Worm (Caenorhabditis elegans) whole organism, L4/young adult: ENCODE results near the gene chtb-1.

Experiments used
- W03F9.2 ChIP-seq: fragments of 150-350 bp; optimal IDR thresholded peaks from 2 replicates; lab custom pipeline; 2014; ENCODE audit warnings: missing biosample characterization, missing genetic modification characterization
- him-1 ChIP-seq: sonication (generic microtip); optimal IDR thresholded peaks from 2 replicates; lab custom pipeline; 2016; ENCODE audit warnings: missing genotype, missing genetic modification reagents, missing genetic modification characterization, missing compliant biosample characterization

DNA sequence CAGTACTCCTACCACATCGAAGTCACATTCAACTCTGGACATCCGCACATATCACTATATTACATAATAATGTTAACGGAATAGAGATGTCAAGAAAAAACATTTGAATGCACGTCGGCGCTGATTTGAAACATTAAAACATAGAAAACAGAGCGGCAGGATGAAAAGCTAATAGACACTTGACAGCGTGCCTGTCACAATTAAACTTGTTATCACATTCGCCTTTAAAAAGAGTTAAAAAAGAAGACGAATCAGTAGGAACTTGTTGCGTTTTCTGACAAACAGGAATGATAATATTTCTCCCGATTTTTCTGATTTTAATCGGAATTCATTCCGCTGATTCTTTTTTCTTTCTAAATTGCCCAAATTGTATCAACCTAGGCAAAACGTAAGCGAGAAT lies 37.7 kb downstream of the chtb-1 start:
- TF ChIP-seq W03F9.2 (tag; lab: Kevin White, UChicago) (no peak), him-1 (tag; lab: Kevin White, UChicago) (no peak)
